Worm (Caenorhabditis elegans) whole organism, L1 larva: Measurements from ENCODE around the gene gyg-1.

Source experiments
- Y116A8C.19 ChIP-seq: sonication (generic microtip); optimal IDR thresholded peaks from 2 replicates; lab custom pipeline; 2016; ENCODE audit warnings: missing compliant biosample characterization, missing genetic modification characterization, borderline replicate concordance
- aha-1 ChIP-seq: fragments of 150-350 bp; optimal IDR thresholded peaks from 2 replicates; lab custom pipeline; 2014; ENCODE audit warnings: missing biosample characterization, missing genetic modification characterization
- alr-1 ChIP-seq: fragments of 200-800 bp; sonication (Bioruptor generic); optimal IDR thresholded peaks from 2 replicates; lab custom pipeline; 2018; ENCODE audit warnings: borderline replicate concordance, mild to moderate bottlenecking, missing genetic modification characterization, missing compliant biosample characterization
- aly-2 ChIP-seq: fragments of 150-350 bp; optimal IDR thresholded peaks from 2 replicates; lab custom pipeline; 2014; ENCODE audit warnings: missing biosample characterization, missing genetic modification characterization
- ama-1 ChIP-seq: fragments of 150-350 bp; optimal IDR thresholded peaks from 2 replicates; lab custom pipeline; 2014
- ceh-82 ChIP-seq, 3 experiments: fragments of 150-350 bp in 1 of 3; sonication (generic microtip) in 2 of 3; optimal IDR thresholded peaks; 2 replicates each; lab custom pipeline; 2014 to 2017; ENCODE audit warnings: missing biosample characterization in 3 of 3, missing genetic modification characterization in 3 of 3
- ceh-88 ChIP-seq: fragments of 200-800 bp; sonication (Bioruptor generic); IDR thresholded peaks from 2 replicates; pipeline ENCODE4 v1.3.6; 2022; ENCODE audit warnings: missing genetic modification characterization, missing compliant biosample characterization
- ceh-90 ChIP-seq: sonication (generic microtip); optimal IDR thresholded peaks from 2 replicates; lab custom pipeline; 2016; ENCODE audit warnings: missing genetic modification characterization, missing compliant biosample characterization
- dpl-1 ChIP-seq, 3 experiments: fragments of 150-350 bp in 2 of 3; sonication (generic microtip) in 1 of 3; optimal IDR thresholded peaks; 2 replicates each; lab custom pipeline; 2014 to 2017; ENCODE audit warnings: missing biosample characterization in 3 of 3, missing genetic modification characterization in 3 of 3, missing genetic modification reagents in 3 of 3
- dsc-1 ChIP-seq: sonication (generic microtip); optimal IDR thresholded peaks from 2 replicates; lab custom pipeline; 2016; ENCODE audit warnings: mild to moderate bottlenecking, missing genetic modification characterization, missing compliant biosample characterization
- efl-1 ChIP-seq, 4 experiments: fragments of 150-350 bp; optimal IDR thresholded peaks in 3 of 4; peaks in 1 of 4; 1 replicate in 1 of 4; 2 replicates in 3 of 4; lab custom pipeline; 2014; ENCODE audit warnings: missing biosample characterization in 2 of 4, missing genetic modification characterization in 2 of 4, missing genetic modification reagents in 2 of 4
- efl-3 ChIP-seq: fragments of 200-800 bp; sonication (Bioruptor generic); optimal IDR thresholded peaks from 2 replicates; lab custom pipeline; 2018; ENCODE audit warnings: mild to moderate bottlenecking, missing genetic modification characterization, missing compliant biosample characterization
- egl-13 ChIP-seq: sonication (generic microtip); optimal IDR thresholded peaks from 2 replicates; lab custom pipeline; 2016; ENCODE audit warnings: missing genotype, missing genetic modification reagents, missing genetic modification characterization, missing compliant biosample characterization
- elt-3 ChIP-seq, 6 experiments: fragments of 150-350 bp in 1 of 6; sonication (generic microtip); optimal IDR thresholded peaks; 2 replicates each; lab custom pipeline; 2017 to 2018; ENCODE audit warnings: missing biosample characterization in 6 of 6, missing genetic modification characterization in 6 of 6, inconsistent platforms in 1 of 6
- fkh-10 ChIP-seq: sonication (generic microtip); optimal IDR thresholded peaks from 2 replicates; lab custom pipeline; 2017; ENCODE audit warnings: missing biosample characterization, missing genetic modification reagents, missing genetic modification characterization
- fos-1 ChIP-seq: fragments of 150-350 bp; optimal IDR thresholded peaks from 2 replicates; lab custom pipeline; 2014; ENCODE audit warnings: missing biosample characterization, missing genetic modification characterization
- grh-1 ChIP-seq: fragments of 200-800 bp; sonication (Bioruptor generic); IDR thresholded peaks from 2 replicates; pipeline ENCODE4 v1.3.6; 2022; ENCODE audit warnings: missing genetic modification reagents, missing genetic modification characterization, missing compliant biosample characterization
- hlh-17 ChIP-seq: fragments of 200-800 bp; sonication (Bioruptor generic); optimal IDR thresholded peaks from 2 replicates; lab custom pipeline; 2018; ENCODE audit warnings: missing genetic modification characterization, mild to moderate bottlenecking, missing compliant biosample characterization, moderate library complexity, borderline replicate concordance
- isw-1 ChIP-seq: fragments of 200-800 bp; sonication (Bioruptor generic); IDR thresholded peaks from 2 replicates; pipeline ENCODE4 v1.3.6; 2022; ENCODE audit warnings: missing genetic modification characterization, missing compliant biosample characterization
- lin-13 ChIP-seq: fragments of 150-350 bp; optimal IDR thresholded peaks from 2 replicates; lab custom pipeline; 2014; ENCODE audit warnings: missing biosample characterization, missing genetic modification reagents, missing genetic modification characterization
- lin-14 ChIP-seq: fragments of 200-800 bp; sonication (Bioruptor generic); optimal IDR thresholded peaks from 2 replicates; lab custom pipeline; 2018; ENCODE audit warnings: mild to moderate bottlenecking, missing genetic modification characterization, moderate library complexity, missing compliant biosample characterization
- lin-39 ChIP-seq: fragments of 150-350 bp; optimal IDR thresholded peaks from 2 replicates; lab custom pipeline; 2014; ENCODE audit warnings: missing biosample characterization, missing genetic modification reagents, missing genetic modification characterization
- lsy-2 ChIP-seq, 2 experiments: fragments of 150-350 bp; optimal IDR thresholded peaks; 2 replicates each; lab custom pipeline; 2014; ENCODE audit warnings: missing biosample characterization in 2 of 2, missing genetic modification characterization in 2 of 2
- mab-9 ChIP-seq: fragments of 200-800 bp; sonication (Bioruptor generic); IDR thresholded peaks from 2 replicates; pipeline ENCODE4 v1.3.6; 2022; ENCODE audit warnings: missing genetic modification reagents, missing genetic modification characterization, missing compliant biosample characterization
- mdl-1 ChIP-seq, 2 experiments: fragments of 150-350 bp; optimal IDR thresholded peaks; 2 replicates each; lab custom pipeline; 2014 to 2017; ENCODE audit warnings: missing biosample characterization in 2 of 2, missing genetic modification characterization in 2 of 2, inconsistent platforms in 1 of 2
- mef-2 ChIP-seq: fragments of 150-350 bp; optimal IDR thresholded peaks from 2 replicates; lab custom pipeline; 2014; ENCODE audit warnings: missing biosample characterization, missing genetic modification characterization
- nhr-11 ChIP-seq: fragments of 150-350 bp; optimal IDR thresholded peaks from 2 replicates; lab custom pipeline; 2014; ENCODE audit warnings: missing biosample characterization, missing genetic modification characterization
- nhr-12 ChIP-seq: sonication (generic microtip); optimal IDR thresholded peaks from 2 replicates; lab custom pipeline; 2017; ENCODE audit warnings: missing biosample characterization, missing genetic modification characterization
- nhr-237 ChIP-seq: fragments of 150-350 bp; optimal IDR thresholded peaks from 2 replicates; lab custom pipeline; 2014; ENCODE audit warnings: missing biosample characterization, missing genetic modification characterization
- nhr-47 ChIP-seq: sonication (generic microtip); optimal IDR thresholded peaks from 2 replicates; lab custom pipeline; 2016; ENCODE audit warnings: mild to moderate bottlenecking, missing genetic modification characterization, moderate library complexity, missing compliant biosample characterization
- nhr-71 ChIP-seq: sonication (generic microtip); optimal IDR thresholded peaks from 2 replicates; lab custom pipeline; 2016; ENCODE audit warnings: mild to moderate bottlenecking, missing genetic modification characterization, moderate library complexity, missing compliant biosample characterization
- nhr-76 ChIP-seq: sonication (generic microtip); optimal IDR thresholded peaks from 2 replicates; lab custom pipeline; 2017; ENCODE audit warnings: missing biosample characterization, missing genetic modification characterization
- nhr-77 ChIP-seq: fragments of 150-350 bp; optimal IDR thresholded peaks from 2 replicates; lab custom pipeline; 2014; ENCODE audit warnings: missing biosample characterization, missing genetic modification characterization
- nhr-90 ChIP-seq: sonication (generic microtip); optimal IDR thresholded peaks from 2 replicates; lab custom pipeline; 2016; ENCODE audit warnings: mild to moderate bottlenecking, missing genetic modification characterization, missing compliant biosample characterization; ENCODE audit not compliant: poor library complexity
- pag-3 ChIP-seq: sonication (generic microtip); optimal IDR thresholded peaks from 2 replicates; lab custom pipeline; 2017; ENCODE audit warnings: missing genetic modification characterization, mild to moderate bottlenecking, missing compliant biosample characterization, antibody characterized with exemption, borderline replicate concordance; ENCODE audit not compliant: insufficient read depth
- pax-3 ChIP-seq: fragments of 200-800 bp; sonication (Bioruptor generic); optimal IDR thresholded peaks from 2 replicates; lab custom pipeline; 2018; ENCODE audit warnings: mild to moderate bottlenecking, missing genetic modification characterization, moderate library complexity, missing compliant biosample characterization
- tbx-2 ChIP-seq: sonication (generic microtip); optimal IDR thresholded peaks from 2 replicates; lab custom pipeline; 2016; ENCODE audit warnings: missing genetic modification characterization, missing compliant biosample characterization
- unc-62 ChIP-seq: fragments of 150-350 bp; optimal IDR thresholded peaks from 2 replicates; lab custom pipeline; 2014; ENCODE audit warnings: missing biosample characterization, missing genetic modification reagents, missing genetic modification characterization
- unc-86 ChIP-seq: sonication (generic microtip); optimal IDR thresholded peaks from 2 replicates; lab custom pipeline; 2016; ENCODE audit warnings: missing genetic modification characterization, missing compliant biosample characterization
- unc-98 ChIP-seq: fragments of 200-800 bp; sonication (Bioruptor generic); IDR thresholded peaks from 2 replicates; pipeline ENCODE4 v1.3.6; 2022; ENCODE audit warnings: missing genetic modification characterization, missing compliant biosample characterization
- ztf-11 ChIP-seq, 2 experiments: sonication (generic microtip); optimal IDR thresholded peaks; 2 replicates each; lab custom pipeline; 2016 to 2017; ENCODE audit warnings: missing genetic modification characterization in 2 of 2, missing biosample characterization in 1 of 2, missing compliant biosample characterization in 1 of 2

gyg-1 gene

ce11 chrX:3508906-3509305, 28.5 kb upstream of the gyg-1 start, which contains the start of gene sox-4:
Gene sox-4, minus strand, starts transcription at chrX:3509006.
- no peak for TF ChIP-seq lin-14 (GFP tag; lab: Kevin White, UChicago)
- no peak for TF ChIP-seq aha-1
- TF ChIP-seq tbx-2 (tag; lab: Kevin White, UChicago), result no peak
- no peak for TF ChIP-seq mef-2 (tag; lab: Kevin White, UChicago)
- no peak for TF ChIP-seq nhr-12 (tag; lab: Kevin White, UChicago)
- TF ChIP-seq nhr-90 (tag; lab: Kevin White, UChicago), result no peak

ce11 chrX:3513715-3514114, 23.7 kb upstream of the gyg-1 start:
- TF ChIP-seq lin-14 (GFP tag; lab: Kevin White, UChicago) (peak; percentile 43), isw-1 (GFP tag; lab: Robert Waterston, UW) (no peak), fkh-10 (peak; percentile 91)

- TF ChIP-seq aly-2 (tag; lab: Kevin White, UChicago) (no peak), nhr-76 (no peak), nhr-47 (tag; lab: Kevin White, UChicago) (peak; percentile 19), lsy-2 (tag; optimal IDR thresholded peaks at IDR 0.05; lab: Kevin White, UChicago) (no peak), nhr-71 (tag; lab: Kevin White, UChicago) (peak; percentile 38), mef-2 (tag; lab: Kevin White, UChicago) (no peak), efl-3 (no peak), dsc-1 (no peak), unc-98 (GFP tag; lab: Robert Waterston, UW) (no peak), mdl-1 (tag; optimal IDR thresholded peaks at IDR 0.05; lab: Kevin White, UChicago) (no peak), nhr-237 (tag; lab: Kevin White, UChicago) (no peak), fos-1 (tag; lab: Kevin White, UChicago) (no peak), ztf-11 (tag; optimal IDR thresholded peaks at IDR 0.05; lab: Kevin White, UChicago) (no peak), lin-14 (GFP tag; lab: Kevin White, UChicago) (peak; percentile 60), ceh-90 (tag; lab: Kevin White, UChicago) (no peak), Y116A8C.19 (tag; lab: Kevin White, UChicago) (no peak), elt-3 (tag; optimal IDR thresholded peaks at IDR 0.05; lab: Kevin White, UChicago) (no peak), ceh-82 (tag; optimal IDR thresholded peaks at IDR 0.05; lab: Kevin White, UChicago) (no peak), unc-86 (peak; percentile 89), nhr-77 (no peak), egl-13 (tag; lab: Kevin White, UChicago) (peak; percentile 39), nhr-90 (tag; lab: Kevin White, UChicago) (no peak)
Observed at ce11 chrX:3517141-3517540, 20.3 kb upstream of the gyg-1 start.

ce11 chrX:3518494-3518893, 18.9 kb upstream of the gyg-1 start, which contains the start of gene npr-16:
Gene npr-16, plus strand, starts transcription at chrX:3518794.
- TF ChIP-seq pag-3, result no peak

- no peak for TF ChIP-seq lin-13 (GFP tag; lab: Kevin White, UChicago)
- peak; percentile 8 for TF ChIP-seq lin-14 (GFP tag; lab: Kevin White, UChicago)
- peak; percentile 26 for TF ChIP-seq fkh-10
Observed at ce11 chrX:3526712-3527111, 10.7 kb upstream of the gyg-1 start.

- TF ChIP-seq pax-3 (tag; lab: Kevin White, UChicago) (no peak), alr-1 (tag; lab: Kevin White, UChicago) (no peak), grh-1 (GFP tag; lab: Robert Waterston, UW) (no peak), ceh-88 (GFP tag; lab: Robert Waterston, UW) (no peak), nhr-47 (tag; lab: Kevin White, UChicago) (no peak), hlh-17 (GFP tag; lab: Kevin White, UChicago) (no peak), nhr-237 (tag; lab: Kevin White, UChicago) (no peak), nhr-11 (tag; lab: Kevin White, UChicago) (no peak), ama-1 (lab: Kevin White, UChicago) (no peak), lin-39 (tag; lab: Kevin White, UChicago) (no peak), efl-1 (optimal IDR thresholded peaks at IDR 0.05; lab: Kevin White, UChicago) (no peak), efl-1 (GFP tag; optimal IDR thresholded peaks at IDR 0.05 in 1 of 2; lab: Kevin White, UChicago) (no peak), dpl-1 (GFP tag; optimal IDR thresholded peaks at IDR 0.05; lab: Kevin White, UChicago) (no peak), unc-62 (GFP tag; lab: Kevin White, UChicago) (no peak), mab-9 (GFP tag; lab: Robert Waterston, UW) (no peak), tbx-2 (tag; lab: Kevin White, UChicago) (no peak)
Observed at ce11 chrX:3532919-3533318, 4.5 kb upstream of the gyg-1 start, which contains the start of gene F56B6.6. Gene F56B6.6, minus strand, starts transcription at chrX:3533019.
